Fruit fly (Drosophila melanogaster) whole organism, embryonic: ENCODE data around the gene CG1632.

Source experiments
- Antp ChIP-seq: fragments of 200-800 bp; sonication (Bioruptor generic); optimal IDR thresholded peaks from 3 replicates; lab custom pipeline; 2016; ENCODE audit warnings: missing biosample characterization, missing genetic modification characterization
- Bgb ChIP-seq: fragments of 200-800 bp; sonication (Bioruptor generic); IDR thresholded peaks from 2 replicates; pipeline ENCODE4 v1.3.6; 2022; ENCODE audit warnings: missing biosample characterization, missing genetic modification characterization; ENCODE audit not compliant: partially characterized antibody
- CG10267 ChIP-seq: fragments of 200-800 bp; sonication (Bioruptor generic); optimal IDR thresholded peaks from 2 replicates; lab custom pipeline; 2018; ENCODE audit warnings: missing biosample characterization, mild to moderate bottlenecking, missing genetic modification characterization, moderate library complexity
- CG10462 ChIP-seq: fragments of 200-800 bp; sonication (Bioruptor generic); optimal IDR thresholded peaks from 2 replicates; lab custom pipeline; 2016; ENCODE audit warnings: missing biosample characterization, missing genetic modification characterization
- CG14860 ChIP-seq: fragments of 200-800 bp; sonication (Bioruptor generic); IDR thresholded peaks from 3 replicates; pipeline ENCODE4 v1.3.6; 2022; ENCODE audit warnings: missing biosample characterization, missing genetic modification characterization; ENCODE audit not compliant: partially characterized antibody
- CG17385 ChIP-seq: fragments of 200-800 bp; sonication (Bioruptor generic); optimal IDR thresholded peaks from 3 replicates; lab custom pipeline; 2018; ENCODE audit warnings: missing biosample characterization, mild to moderate bottlenecking, missing genetic modification characterization
- CG18476 ChIP-seq: fragments of 200-800 bp; sonication (Bioruptor generic); optimal IDR thresholded peaks from 2 replicates; lab custom pipeline; 2016; ENCODE audit warnings: missing biosample characterization, mild to moderate bottlenecking, missing genetic modification characterization
- CG3281 ChIP-seq: fragments of 200-800 bp; sonication (Bioruptor generic); optimal IDR thresholded peaks from 3 replicates; lab custom pipeline; 2017; ENCODE audit warnings: missing biosample characterization, mild to moderate bottlenecking, missing genetic modification characterization
- CG34422 ChIP-seq: fragments of 200-800 bp; sonication (Bioruptor generic); IDR thresholded peaks from 3 replicates; pipeline ENCODE4 v1.3.6; 2022; ENCODE audit warnings: missing biosample characterization, missing genetic modification characterization
- CG6254 ChIP-seq: fragments of 200-800 bp; sonication (Bioruptor generic); optimal IDR thresholded peaks from 3 replicates; lab custom pipeline; 2017; ENCODE audit warnings: mild to moderate bottlenecking, missing biosample characterization, missing genetic modification reagents, missing genetic modification characterization
- CG6654 ChIP-seq: fragments of 200-800 bp; sonication (Bioruptor generic); optimal IDR thresholded peaks from 2 replicates; lab custom pipeline; 2017; ENCODE audit warnings: missing biosample characterization, mild to moderate bottlenecking, missing genetic modification characterization
- CG8478 ChIP-seq: fragments of >200 bp; optimal IDR thresholded peaks from 2 replicates; lab custom pipeline; 2018
- CG8944 ChIP-seq: fragments of 200-800 bp; sonication (Bioruptor generic); optimal IDR thresholded peaks from 3 replicates; lab custom pipeline; 2016; ENCODE audit warnings: missing biosample characterization, missing genetic modification characterization
- Dip3 ChIP-seq: fragments of 200-800 bp; sonication (Bioruptor generic); optimal IDR thresholded peaks from 3 replicates; lab custom pipeline; 2016; ENCODE audit warnings: missing biosample characterization, missing genetic modification characterization
- Doc3 ChIP-seq: fragments of 200-800 bp; sonication (Bioruptor generic); IDR thresholded peaks from 3 replicates; pipeline ENCODE4 v1.3.6; 2022; ENCODE audit warnings: missing biosample characterization, missing genetic modification characterization; ENCODE audit not compliant: partially characterized antibody
- E2f1 ChIP-seq: fragments of 200-800 bp; sonication (Bioruptor generic); IDR thresholded peaks from 2 replicates; pipeline ENCODE4 v1.3.6; 2022; ENCODE audit warnings: missing biosample characterization, missing genetic modification characterization
- Ets65A ChIP-seq: fragments of 200-800 bp; sonication (Bioruptor generic); peaks from one replicate; lab custom pipeline; 2016; ENCODE audit warnings: missing biosample characterization, missing genetic modification characterization
- Hey ChIP-seq: fragments of 200-800 bp; sonication (Bioruptor generic); optimal IDR thresholded peaks from 3 replicates; lab custom pipeline; 2018; ENCODE audit warnings: missing biosample characterization, mild to moderate bottlenecking, missing genetic modification characterization
- HmgD ChIP-seq: fragments of 200-800 bp; sonication (Bioruptor generic); optimal IDR thresholded peaks from 3 replicates; lab custom pipeline; 2016; ENCODE audit warnings: missing biosample characterization, missing genetic modification characterization
- Hsf ChIP-seq: fragments of 200-800 bp; sonication (Bioruptor generic); optimal IDR thresholded peaks from 3 replicates; lab custom pipeline; 2016; ENCODE audit warnings: missing biosample characterization, missing genetic modification characterization
- Med ChIP-seq: fragments of 200-800 bp; sonication (Bioruptor generic); peaks from one replicate; lab custom pipeline; 2016; ENCODE audit warnings: missing biosample characterization, missing genetic modification characterization, mild to moderate bottlenecking, inconsistent platforms, moderate library complexity
- NC2α ChIP-seq: fragments of 200-800 bp; sonication (Bioruptor generic); optimal IDR thresholded peaks from 2 replicates; lab custom pipeline; 2016; ENCODE audit warnings: missing biosample characterization, missing genetic modification characterization
- Opbp ChIP-seq: fragments of 200-800 bp; sonication (Bioruptor generic); IDR thresholded peaks from 3 replicates; pipeline ENCODE4 v1.3.6; 2022; ENCODE audit warnings: missing biosample characterization, missing genetic modification characterization; ENCODE audit not compliant: partially characterized antibody
- Stat92E ChIP-seq, 3 experiments: fragments of >200 bp in 2 of 3; fragments of 200-800 bp in 1 of 3; sonication (Bioruptor generic) in 1 of 3; optimal IDR thresholded peaks; 2 replicates each; lab custom pipeline; 2017 to 2019; ENCODE audit warnings: missing biosample characterization in 3 of 3, missing genetic modification characterization in 3 of 3, mild to moderate bottlenecking in 1 of 3, moderate library complexity in 1 of 3
- Trl ChIP-seq, 3 experiments: fragments of >200 bp in 2 of 3; fragments of 200-800 bp in 1 of 3; sonication (Bioruptor generic) in 1 of 3; optimal IDR thresholded peaks; 2 replicates in 1 of 3; 3 replicates in 2 of 3; lab custom pipeline; 2016 to 2017; ENCODE audit warnings: missing biosample characterization in 1 of 3, missing genetic modification characterization in 1 of 3
- Xbp1 ChIP-seq: fragments of 200-800 bp; sonication (Bioruptor generic); optimal IDR thresholded peaks from 3 replicates; lab custom pipeline; 2016; ENCODE audit warnings: missing biosample characterization, mild to moderate bottlenecking, missing genetic modification characterization
- abd-A ChIP-seq: fragments of 200-800 bp; sonication (Bioruptor generic); optimal IDR thresholded peaks from 3 replicates; lab custom pipeline; 2019; ENCODE audit warnings: missing biosample characterization, mild to moderate bottlenecking, missing genetic modification characterization, moderate library complexity
- amos ChIP-seq: fragments of 200-800 bp; sonication (Bioruptor generic); IDR thresholded peaks from 2 replicates; pipeline ENCODE4 v1.3.6; 2022; ENCODE audit warnings: missing biosample characterization, missing genetic modification characterization; ENCODE audit not compliant: partially characterized antibody
- ash1 ChIP-seq: fragments of 200-800 bp; sonication (Bioruptor generic); optimal IDR thresholded peaks from 2 replicates; lab custom pipeline; 2018; ENCODE audit warnings: missing biosample characterization, mild to moderate bottlenecking, missing genetic modification characterization
- cad ChIP-seq: fragments of >200 bp; optimal IDR thresholded peaks from 2 replicates; lab custom pipeline; 2017; ENCODE audit warnings: missing biosample characterization, missing genetic modification characterization
- caup ChIP-seq: fragments of 200-800 bp; sonication (Bioruptor generic); optimal IDR thresholded peaks from 3 replicates; lab custom pipeline; 2017; ENCODE audit warnings: missing biosample characterization, mild to moderate bottlenecking, missing genetic modification characterization, moderate library complexity; ENCODE audit not compliant: severe bottlenecking
- chinmo ChIP-seq: fragments of 200-800 bp; sonication (Bioruptor generic); IDR thresholded peaks from 4 replicates; pipeline ENCODE4 v1.3.6; 2022; ENCODE audit warnings: missing biosample characterization, missing genetic modification characterization; ENCODE audit not compliant: partially characterized antibody
- h ChIP-seq: fragments of >200 bp; optimal IDR thresholded peaks from 2 replicates; lab custom pipeline; 2017
- kni ChIP-seq: fragments of 200-800 bp; sonication (Bioruptor generic); optimal IDR thresholded peaks from 3 replicates; lab custom pipeline; 2017; ENCODE audit warnings: mild to moderate bottlenecking, missing biosample characterization, missing genetic modification reagents, missing genetic modification characterization
- knrl ChIP-seq: fragments of 200-800 bp; sonication (Bioruptor generic); IDR thresholded peaks from 3 replicates; pipeline ENCODE4 v1.3.6; 2022; ENCODE audit warnings: missing biosample characterization, missing genetic modification characterization; ENCODE audit not compliant: partially characterized antibody
- nom ChIP-seq: fragments of 200-800 bp; sonication (Bioruptor generic); optimal IDR thresholded peaks from 2 replicates; lab custom pipeline; 2017; ENCODE audit warnings: missing biosample characterization, missing genetic modification characterization, mild to moderate bottlenecking, moderate library complexity, missing genetic modification reagents
- oc ChIP-seq: fragments of 200-800 bp; sonication (Bioruptor generic); optimal IDR thresholded peaks from 2 replicates; lab custom pipeline; 2018; ENCODE audit warnings: missing biosample characterization, mild to moderate bottlenecking, missing genetic modification characterization, moderate library complexity
- phol ChIP-seq: fragments of 200-800 bp; sonication (Bioruptor generic); optimal IDR thresholded peaks from 3 replicates; lab custom pipeline; 2018; ENCODE audit warnings: missing biosample characterization, mild to moderate bottlenecking, missing genetic modification characterization, moderate library complexity
- shn ChIP-seq: fragments of 200-800 bp; sonication (Bioruptor generic); optimal IDR thresholded peaks from 3 replicates; lab custom pipeline; 2016; ENCODE audit warnings: missing biosample characterization, missing genetic modification characterization
- toy ChIP-seq: fragments of 200-800 bp; sonication (Bioruptor generic); IDR thresholded peaks from 2 replicates; pipeline ENCODE4 v1.3.6; 2022; ENCODE audit warnings: missing biosample characterization, missing genetic modification characterization
- tx ChIP-seq: fragments of 200-800 bp; sonication (Bioruptor generic); optimal IDR thresholded peaks from 2 replicates; lab custom pipeline; 2016; ENCODE audit warnings: missing biosample characterization, missing genetic modification characterization
- unc-4 ChIP-seq: fragments of 200-800 bp; sonication (Bioruptor generic); IDR thresholded peaks from 2 replicates; pipeline ENCODE4 v1.3.6; 2022; ENCODE audit warnings: missing biosample characterization, missing genetic modification characterization; ENCODE audit not compliant: partially characterized antibody
- zen ChIP-seq: fragments of 200-800 bp; sonication (Bioruptor generic); optimal IDR thresholded peaks from 3 replicates; lab custom pipeline; 2018; ENCODE audit warnings: missing biosample characterization, mild to moderate bottlenecking, missing genetic modification characterization, moderate library complexity

Gene CG1632

DNA sequence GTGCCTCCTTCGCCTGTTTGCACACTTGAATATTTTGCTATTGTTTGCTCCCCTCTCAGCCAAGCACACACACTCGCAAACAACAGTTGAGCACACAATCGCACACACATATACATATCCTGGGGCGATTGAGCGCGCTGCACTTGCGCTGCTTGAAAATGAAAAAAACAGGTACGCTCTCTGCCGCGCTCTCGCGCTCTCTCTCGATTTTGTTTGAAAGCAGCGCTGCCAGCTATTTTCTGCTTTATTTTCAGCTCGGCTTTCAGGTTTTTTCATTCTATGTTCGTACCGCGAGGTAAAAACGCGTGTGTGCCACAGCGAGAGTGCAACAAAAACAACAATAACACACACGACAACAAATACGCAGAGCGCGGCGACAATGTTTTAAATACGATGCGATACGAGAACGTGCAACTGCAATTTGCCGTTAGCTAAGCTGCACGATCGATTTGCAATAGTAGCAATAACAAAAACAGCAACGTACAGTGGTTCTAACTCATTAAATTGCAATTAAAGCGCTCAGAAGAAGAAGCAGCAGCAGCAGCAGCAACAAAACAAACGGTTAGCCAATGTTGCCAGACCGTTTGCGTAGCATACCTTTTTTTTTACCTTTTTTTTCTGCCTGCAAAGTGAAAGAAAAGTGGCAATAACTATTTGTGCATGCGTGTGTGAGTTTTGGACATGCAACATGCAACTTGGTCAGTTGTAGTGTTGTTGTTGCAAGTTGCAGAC, 36.4 kb upstream of the CG1632 start (continued):
- no peak for TF ChIP-seq CG18476 (GFP tag; lab: Kevin White, UChicago)
- TF ChIP-seq CG34422 = no peak
- no peak for TF ChIP-seq toy (GFP tag; lab: Robert Waterston, UW)
- TF ChIP-seq Trl (optimal IDR thresholded peaks at IDR 0.05; lab: Kevin White, UChicago) = peak; percentile 39 to 83
- no peak for TF ChIP-seq Trl (GFP tag; optimal IDR thresholded peaks at IDR 0.05; lab: Kevin White, UChicago)
- TF ChIP-seq zen (tag; lab: Kevin White, UChicago) = peak; percentile 94
- peak; percentile 57 for TF ChIP-seq kni (GFP tag; lab: Kevin White, UChicago)
- TF ChIP-seq Bgb (GFP tag; lab: Robert Waterston, UW) = no peak
- TF ChIP-seq CG6654 (GFP tag; lab: Kevin White, UChicago) = no peak
- no peak for TF ChIP-seq Hsf (GFP tag; lab: Kevin White, UChicago)
- TF ChIP-seq, all 482 proteins: peak for 17

DNA sequence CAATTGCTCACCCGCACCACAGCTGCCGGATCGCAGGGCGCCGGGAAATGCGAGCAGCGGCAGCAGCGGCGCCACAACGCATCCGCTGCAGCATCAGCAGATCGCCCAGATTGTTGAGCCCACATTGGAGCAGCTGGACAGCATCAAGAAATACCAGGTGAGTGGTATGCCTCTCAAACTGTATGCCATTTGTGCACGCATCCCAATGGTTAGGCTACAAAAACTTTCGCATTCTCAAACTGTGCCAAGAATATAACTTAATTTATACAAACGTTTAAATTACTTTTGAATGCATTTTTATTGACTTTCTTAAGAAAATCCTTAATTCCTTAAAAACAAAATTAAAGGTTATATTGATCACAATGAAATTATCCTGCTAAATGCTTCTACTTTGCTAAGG, 24.5 kb upstream of the CG1632 start:
- TF ChIP-seq CG17385 (no peak), CG6654 (GFP tag; lab: Kevin White, UChicago) (peak; percentile 98), knrl (GFP tag; lab: Robert Waterston, UW) (peak; percentile 41; the same call in 1 of the 3 replicates), CG14860 (GFP tag; lab: Robert Waterston, UW) (peak; percentile 32; the same call in 1 of the 3 replicates), Opbp (GFP tag; lab: Robert Waterston, UW) (0 out of 3 replicates have a peak, but pooled peaks have one; percentile 11), amos (GFP tag; lab: Robert Waterston, UW) (peak; percentile 37; the same call in 1 of the 2 replicates), CG8478 (lab: Kevin White, UChicago) (peak; percentile 11), Ets65A (GFP tag; lab: Kevin White, UChicago) (peak; percentile 53), unc-4 (no peak), cad (GFP tag; lab: Kevin White, UChicago) (peak; percentile 85), HmgD (GFP tag; lab: Kevin White, UChicago) (no peak), chinmo (GFP tag; lab: Robert Waterston, UW) (0 out of 4 replicates have a peak, but pooled peaks have one; percentile 29), abd-A (tag; lab: Kevin White, UChicago) (no peak), phol (tag; lab: Kevin White, UChicago) (no peak)
- TF ChIP-seq, all 482 proteins: peak for 9

DNA sequence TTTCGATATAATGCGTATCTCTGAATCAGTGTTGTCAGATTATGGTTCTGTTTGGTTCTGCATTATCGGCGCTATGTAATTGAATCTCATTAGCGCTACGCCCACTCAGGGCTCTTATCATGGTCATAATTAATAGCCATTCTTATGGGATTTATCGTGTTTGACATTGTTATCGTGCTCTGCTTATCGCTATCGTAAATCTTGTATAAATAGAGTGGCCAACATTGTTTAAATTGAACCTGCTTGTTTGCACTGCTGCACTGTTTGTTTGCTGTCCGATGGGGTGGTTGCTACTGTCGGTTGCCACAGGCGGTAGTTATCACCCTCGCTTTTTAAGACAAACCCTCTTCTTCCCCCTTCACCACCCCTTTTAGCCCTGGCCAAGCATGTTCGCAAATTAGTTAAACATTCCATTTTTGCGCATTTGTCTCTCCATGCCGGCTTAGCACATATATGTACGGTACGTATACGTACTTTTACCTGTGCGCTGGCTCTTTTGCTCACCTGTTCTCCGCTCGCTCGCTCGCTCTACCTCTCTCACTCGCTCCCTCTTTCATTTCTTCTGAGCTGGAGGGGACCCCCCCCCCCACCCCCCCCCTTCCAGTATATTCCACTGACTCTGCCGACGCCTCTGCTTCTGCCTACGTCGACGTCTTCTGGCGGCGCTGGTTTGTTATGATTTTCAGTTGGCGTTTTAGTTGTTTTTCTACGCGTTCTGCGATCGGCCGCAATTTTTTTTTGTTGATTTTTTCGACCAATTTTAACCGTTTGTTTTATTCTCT, 22.4 kb upstream of the CG1632 start:
- no peak for TF ChIP-seq shn (GFP tag; lab: Kevin White, UChicago)
- no peak for TF ChIP-seq Stat92E (GFP tag; optimal IDR thresholded peaks at IDR 0.05; lab: Kevin White, UChicago)
- TF ChIP-seq Dip3 (GFP tag; lab: Kevin White, UChicago) = no peak
- TF ChIP-seq CG10462 (GFP tag; lab: Kevin White, UChicago) = peak; percentile 31
- peak; percentile 55 for TF ChIP-seq caup (GFP tag; lab: Kevin White, UChicago)
- peak; percentile 46 for TF ChIP-seq CG3281 (GFP tag; lab: Kevin White, UChicago)
- peak; percentile 35 for TF ChIP-seq Hey (tag; lab: Kevin White, UChicago)
- TF ChIP-seq Doc3 = no peak
- TF ChIP-seq CG10267 = peak; percentile 19
- TF ChIP-seq CG8944 (GFP tag; lab: Kevin White, UChicago) = peak; percentile 39
- TF ChIP-seq h (lab: Kevin White, UChicago) = no peak
- TF ChIP-seq ash1 (GFP tag; lab: Kevin White, UChicago) = peak; percentile 70
- TF ChIP-seq nom (GFP tag; lab: Kevin White, UChicago) = peak; percentile 70
- peak; percentile 46 for TF ChIP-seq oc (tag; lab: Kevin White, UChicago)
- TF ChIP-seq Antp (GFP tag; lab: Kevin White, UChicago) = peak; percentile 16
- TF ChIP-seq tx (GFP tag; lab: Kevin White, UChicago) = peak; percentile 16
- peak; percentile 63 for TF ChIP-seq CG6254
- peak; percentile 91 for TF ChIP-seq Med
- TF ChIP-seq E2f1 = no peak
- no peak for TF ChIP-seq knrl (GFP tag; lab: Robert Waterston, UW)
- no peak for TF ChIP-seq Xbp1 (GFP tag; lab: Kevin White, UChicago)
- TF ChIP-seq NC2α (GFP tag; lab: Kevin White, UChicago) = peak; percentile 30
